Worm (Caenorhabditis elegans): Measurements from ENCODE around the gene spsb-2.

- no peak for TF ChIP-seq F52B5.7 (tag; optimal IDR thresholded peaks at IDR 0.05)
- no peak for TF ChIP-seq pha-4 (tag; optimal IDR thresholded peaks at IDR 0.05)
- TF ChIP-seq efl-1 (GFP tag; optimal IDR thresholded peaks at IDR 0.05), result no peak
- TF ChIP-seq attf-3 (GFP tag; conservative IDR thresholded peaks at IDR 0.05), result no peak
- no peak for TF ChIP-seq ceh-58 (GFP tag; IDR thresholded peaks at IDR 0.05)
- no peak for TF ChIP-seq F57A8.1 (GFP tag; optimal IDR thresholded peaks at IDR 0.05)
Measured at ce11 chrII:15190971-15191370, 39.2 kb upstream of the spsb-2 start.
